Fruit fly (Drosophila melanogaster) whole organism, prepupa: Measurements from ENCODE around the gene Gcn5.

Experiments
- CG10631 ChIP-seq: fragments of 200-800 bp; sonication (Bioruptor generic); optimal IDR thresholded peaks from 2 replicates; lab custom pipeline; 2016; ENCODE audit warnings: missing biosample characterization, missing genetic modification characterization
- CG11762 ChIP-seq: fragments of 200-800 bp; sonication (Bioruptor generic); optimal IDR thresholded peaks from 3 replicates; lab custom pipeline; 2016; ENCODE audit warnings: missing biosample characterization, missing genetic modification characterization; ENCODE audit not compliant: insufficient read depth
- CG15336 ChIP-seq: fragments of 200-800 bp; sonication (Bioruptor generic); IDR thresholded peaks from 2 replicates; pipeline ENCODE4 v1.3.6; 2022; ENCODE audit warnings: missing biosample characterization, missing genetic modification characterization
- CG1621 ChIP-seq: fragments of 200-800 bp; sonication (Bioruptor generic); optimal IDR thresholded peaks from 3 replicates; lab custom pipeline; 2018; ENCODE audit warnings: missing biosample characterization, mild to moderate bottlenecking, missing genetic modification characterization
- CG16779 ChIP-seq: fragments of 200-800 bp; sonication (Bioruptor generic); optimal IDR thresholded peaks from 3 replicates; lab custom pipeline; 2017; ENCODE audit warnings: missing biosample characterization, mild to moderate bottlenecking, missing genetic modification characterization
- CG31627 ChIP-seq: fragments of 200-800 bp; sonication (Bioruptor generic); optimal IDR thresholded peaks from 3 replicates; lab custom pipeline; 2016; ENCODE audit warnings: missing biosample characterization, missing genetic modification characterization
- CG3919 ChIP-seq: fragments of 200-800 bp; sonication (Bioruptor generic); optimal IDR thresholded peaks from 3 replicates; lab custom pipeline; 2016; ENCODE audit warnings: missing biosample characterization, missing genetic modification characterization
- CG4318 ChIP-seq: fragments of 200-800 bp; sonication (Bioruptor generic); optimal IDR thresholded peaks from 3 replicates; lab custom pipeline; 2017; ENCODE audit warnings: missing biosample characterization, mild to moderate bottlenecking, missing genetic modification characterization
- CG6163 ChIP-seq: fragments of 200-800 bp; sonication (Bioruptor generic); IDR thresholded peaks from 3 replicates; pipeline ENCODE4 v1.3.6; 2022; ENCODE audit warnings: missing biosample characterization, missing genetic modification characterization
- CG6276 ChIP-seq: fragments of 200-800 bp; sonication (Bioruptor generic); optimal IDR thresholded peaks from 2 replicates; lab custom pipeline; 2017; ENCODE audit warnings: missing biosample characterization, mild to moderate bottlenecking, missing genetic modification characterization
- CG7368 ChIP-seq: fragments of 200-800 bp; sonication (Bioruptor generic); optimal IDR thresholded peaks from 3 replicates; lab custom pipeline; 2016; ENCODE audit warnings: missing biosample characterization, missing genetic modification characterization
- CG8119 ChIP-seq: fragments of 200-800 bp; sonication (Bioruptor generic); IDR thresholded peaks from 3 replicates; pipeline ENCODE4 v1.3.6; 2022; ENCODE audit warnings: missing biosample characterization, missing genetic modification characterization
- CG8632 ChIP-seq: fragments of 200-800 bp; sonication (Bioruptor generic); optimal IDR thresholded peaks from 3 replicates; lab custom pipeline; 2016; ENCODE audit warnings: missing biosample characterization, missing genetic modification characterization
- Eip78C ChIP-seq: fragments of 200-800 bp; sonication (Bioruptor generic); peaks from one replicate; lab custom pipeline; 2016; ENCODE audit warnings: missing biosample characterization, missing genetic modification characterization
- Hr39 ChIP-seq: fragments of 200-800 bp; sonication (Bioruptor generic); optimal IDR thresholded peaks from 2 replicates; lab custom pipeline; 2016; ENCODE audit warnings: missing biosample characterization, missing genetic modification characterization
- Hr4 ChIP-seq: fragments of 200-800 bp; sonication (Bioruptor generic); optimal IDR thresholded peaks from 3 replicates; lab custom pipeline; 2016; ENCODE audit warnings: missing biosample characterization, missing genetic modification characterization
- Lpt ChIP-seq: fragments of 200-800 bp; sonication (Bioruptor generic); optimal IDR thresholded peaks from 3 replicates; lab custom pipeline; 2016; ENCODE audit warnings: missing biosample characterization, missing genetic modification characterization
- Met ChIP-seq: fragments of 200-800 bp; sonication (Bioruptor generic); optimal IDR thresholded peaks from 3 replicates; lab custom pipeline; 2016; ENCODE audit warnings: missing biosample characterization, missing genetic modification characterization
- OdsH ChIP-seq: fragments of 200-800 bp; sonication (Bioruptor generic); optimal IDR thresholded peaks from 3 replicates; lab custom pipeline; 2016; ENCODE audit warnings: missing biosample characterization, missing genetic modification characterization
- Smox ChIP-seq: fragments of 200-800 bp; sonication (Bioruptor generic); optimal IDR thresholded peaks from 3 replicates; lab custom pipeline; 2016; ENCODE audit warnings: missing biosample characterization, missing genetic modification characterization
- Sox102F ChIP-seq: fragments of 200-800 bp; sonication (Bioruptor generic); optimal IDR thresholded peaks from 2 replicates; lab custom pipeline; 2016; ENCODE audit warnings: missing biosample characterization, mild to moderate bottlenecking, missing genetic modification characterization
- Sox15 ChIP-seq: fragments of 200-800 bp; sonication (Bioruptor generic); optimal IDR thresholded peaks from 3 replicates; lab custom pipeline; 2016; ENCODE audit warnings: missing biosample characterization, missing genetic modification characterization
- achi ChIP-seq: fragments of 200-800 bp; sonication (Bioruptor generic); optimal IDR thresholded peaks from 3 replicates; lab custom pipeline; 2016; ENCODE audit warnings: missing biosample characterization, missing genetic modification characterization
- acj6 ChIP-seq: fragments of 200-800 bp; sonication (Bioruptor generic); optimal IDR thresholded peaks from 3 replicates; lab custom pipeline; 2016; ENCODE audit warnings: missing biosample characterization, missing genetic modification characterization
- cyc ChIP-seq: fragments of 200-800 bp; sonication (Bioruptor generic); optimal IDR thresholded peaks from 3 replicates; lab custom pipeline; 2016; ENCODE audit warnings: missing biosample characterization, missing genetic modification characterization
- dsx ChIP-seq: fragments of 200-800 bp; optimal IDR thresholded peaks from 3 replicates; lab custom pipeline; 2019; ENCODE audit warnings: missing biosample characterization, mild to moderate bottlenecking, missing genetic modification characterization, moderate library complexity; ENCODE audit not compliant: poor library complexity, severe bottlenecking
- eg ChIP-seq: fragments of 200-800 bp; sonication (Bioruptor generic); IDR thresholded peaks from 3 replicates; pipeline ENCODE4 v1.3.6; 2022; ENCODE audit warnings: missing biosample characterization, missing genetic modification characterization
- esn ChIP-seq: fragments of 200-800 bp; sonication (Bioruptor generic); optimal IDR thresholded peaks from 2 replicates; lab custom pipeline; 2016; ENCODE audit warnings: missing biosample characterization, mild to moderate bottlenecking, missing genetic modification characterization, moderate library complexity
- fd59A ChIP-seq: fragments of 200-800 bp; sonication (Bioruptor generic); optimal IDR thresholded peaks from 2 replicates; lab custom pipeline; 2017; ENCODE audit warnings: missing biosample characterization, mild to moderate bottlenecking, missing genetic modification characterization, missing genetic modification reagents
- fd85E ChIP-seq: fragments of 200-800 bp; sonication (Bioruptor generic); optimal IDR thresholded peaks from 3 replicates; lab custom pipeline; 2016; ENCODE audit warnings: missing biosample characterization, missing genetic modification characterization
- fkh ChIP-seq: fragments of 200-800 bp; sonication (Bioruptor generic); optimal IDR thresholded peaks from 3 replicates; lab custom pipeline; 2017; ENCODE audit warnings: missing biosample characterization, mild to moderate bottlenecking, missing genetic modification characterization, moderate library complexity
- lz ChIP-seq: fragments of 200-800 bp; sonication (Bioruptor generic); optimal IDR thresholded peaks from 3 replicates; lab custom pipeline; 2016; ENCODE audit warnings: missing biosample characterization, missing genetic modification characterization
- net ChIP-seq: fragments of 200-800 bp; sonication (Bioruptor generic); optimal IDR thresholded peaks from 3 replicates; lab custom pipeline; 2016; ENCODE audit warnings: missing biosample characterization, missing genetic modification characterization
- ss ChIP-seq, 2 experiments: fragments of 200-800 bp; sonication (Bioruptor generic); optimal IDR thresholded peaks; 2 replicates in 1 of 2; 3 replicates in 1 of 2; lab custom pipeline; 2017 to 2018; ENCODE audit warnings: mild to moderate bottlenecking in 2 of 2, missing biosample characterization in 2 of 2, missing genetic modification characterization in 2 of 2, moderate library complexity in 1 of 2
- svp ChIP-seq: fragments of 200-800 bp; sonication (Bioruptor generic); peaks from one replicate; lab custom pipeline; 2016; ENCODE audit warnings: missing biosample characterization, missing genetic modification characterization
- topi ChIP-seq: fragments of 200-800 bp; sonication (Bioruptor generic); optimal IDR thresholded peaks from 3 replicates; lab custom pipeline; 2016; ENCODE audit warnings: missing biosample characterization, missing genetic modification characterization
- vri ChIP-seq: fragments of 200-800 bp; sonication (Bioruptor generic); optimal IDR thresholded peaks from 3 replicates; lab custom pipeline; 2016; ENCODE audit warnings: missing biosample characterization, mild to moderate bottlenecking, missing genetic modification characterization

Gene Gcn5

DNA sequence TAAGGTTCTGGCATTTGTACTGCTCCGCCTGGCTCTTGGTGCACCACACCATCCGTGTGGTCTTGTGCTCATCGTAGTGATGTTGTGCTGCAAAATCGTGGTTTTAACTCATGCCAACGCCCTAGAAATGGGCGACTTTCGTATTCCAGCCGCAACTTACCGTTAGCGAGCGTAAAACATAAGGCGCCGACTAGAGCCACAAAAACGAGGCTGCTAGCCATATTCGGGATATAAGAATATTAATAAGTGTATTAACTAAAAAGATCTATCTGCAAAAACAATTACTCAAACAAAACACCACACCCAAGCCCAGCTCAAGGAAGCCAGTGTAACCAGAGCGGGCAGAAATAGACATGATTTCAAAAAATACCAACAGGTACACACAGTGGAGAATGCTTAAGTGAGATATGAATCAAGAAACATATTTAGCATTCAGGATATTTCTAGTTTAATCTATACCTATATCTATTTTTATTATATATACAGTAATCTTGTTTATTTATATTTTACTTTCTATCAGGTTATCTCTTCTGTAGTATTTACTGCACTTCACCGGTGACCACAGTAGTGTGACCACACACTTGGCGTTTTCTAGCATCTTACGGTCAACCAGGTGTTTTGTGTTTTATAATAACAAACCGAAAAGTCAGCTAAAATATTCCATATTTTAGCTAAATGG lies 9.7 kb upstream of the Gcn5 start, which contains the start of the genes Tsf2 and CG34242 (continued):
- TF ChIP-seq CG10631 (GFP tag; lab: Kevin White, UChicago) (peak; percentile 79), vri (GFP tag; lab: Kevin White, UChicago) (no peak), CG6163 (GFP tag; lab: Robert Waterston, UW) (peak; percentile 95), CG3919 (GFP tag; lab: Kevin White, UChicago) (peak; percentile 89), CG31627 (GFP tag; lab: Kevin White, UChicago) (no peak), Lpt (GFP tag; lab: Kevin White, UChicago) (peak; percentile 85), Met (peak; percentile 73), eg (GFP tag; lab: Robert Waterston, UW) (peak; percentile 95), cyc (GFP tag; lab: Kevin White, UChicago) (peak; percentile 85), Sox15 (GFP tag; lab: Kevin White, UChicago) (no peak), CG6276 (no peak), CG8119 (GFP tag; lab: Robert Waterston, UW) (no peak), CG8632 (GFP tag; lab: Kevin White, UChicago) (no peak), lz (GFP tag; lab: Kevin White, UChicago) (peak; percentile 47), Eip78C (GFP tag; lab: Kevin White, UChicago) (peak; percentile 89), CG7368 (GFP tag; lab: Kevin White, UChicago) (peak; percentile 37), ss (GFP tag; optimal IDR thresholded peaks at IDR 0.05; lab: Kevin White, UChicago) (peak; percentile 28 to 57), topi (GFP tag; lab: Kevin White, UChicago) (peak; percentile 71), CG16779 (tag; lab: Kevin White, UChicago) (no peak), net (GFP tag; lab: Kevin White, UChicago) (no peak), fkh (GFP tag; lab: Kevin White, UChicago) (peak; percentile 40), fd85E (GFP tag; lab: Kevin White, UChicago) (no peak), CG15336 (GFP tag; lab: Robert Waterston, UW) (peak; percentile 43), achi (GFP tag; lab: Kevin White, UChicago) (no peak), dsx (peak; percentile 88), Hr4 (no peak), CG11762 (GFP tag; lab: Kevin White, UChicago) (peak; percentile 82), CG4318 (GFP tag; lab: Kevin White, UChicago) (no peak), Hr39 (no peak), esn (GFP tag; lab: Kevin White, UChicago) (peak; percentile 20)

DNA sequence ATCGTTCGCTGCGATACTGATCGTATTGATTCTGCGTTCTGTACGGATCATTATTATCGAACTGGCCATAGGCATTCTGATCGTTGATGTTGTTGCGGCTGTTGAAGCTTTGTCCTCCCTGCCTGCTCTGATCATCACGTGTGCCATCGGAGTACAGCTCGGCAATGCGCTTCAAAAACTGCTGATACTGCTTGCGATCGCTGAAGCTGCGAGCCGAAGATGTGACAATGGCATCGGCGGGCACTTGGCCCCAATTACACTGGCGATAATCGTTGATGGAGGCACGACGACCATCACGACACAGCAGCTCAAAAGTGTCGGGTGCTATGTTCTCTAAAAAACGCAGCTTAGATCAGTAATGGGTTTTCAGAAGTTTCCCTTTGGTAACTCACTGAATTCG lies 8.4 kb upstream of the Gcn5 start:
- TF ChIP-seq cyc (GFP tag; lab: Kevin White, UChicago) = no peak
- TF ChIP-seq Smox = no peak
- TF ChIP-seq fd59A (GFP tag; lab: Kevin White, UChicago) = no peak
- TF ChIP-seq eg (GFP tag; lab: Robert Waterston, UW) = no peak
- TF ChIP-seq svp (GFP tag; lab: Kevin White, UChicago) = peak; percentile 92
- TF ChIP-seq CG8119 (GFP tag; lab: Robert Waterston, UW) = no peak
- TF ChIP-seq CG16779 (tag; lab: Kevin White, UChicago) = no peak
- TF ChIP-seq, all 60 proteins: peak for 1

DNA sequence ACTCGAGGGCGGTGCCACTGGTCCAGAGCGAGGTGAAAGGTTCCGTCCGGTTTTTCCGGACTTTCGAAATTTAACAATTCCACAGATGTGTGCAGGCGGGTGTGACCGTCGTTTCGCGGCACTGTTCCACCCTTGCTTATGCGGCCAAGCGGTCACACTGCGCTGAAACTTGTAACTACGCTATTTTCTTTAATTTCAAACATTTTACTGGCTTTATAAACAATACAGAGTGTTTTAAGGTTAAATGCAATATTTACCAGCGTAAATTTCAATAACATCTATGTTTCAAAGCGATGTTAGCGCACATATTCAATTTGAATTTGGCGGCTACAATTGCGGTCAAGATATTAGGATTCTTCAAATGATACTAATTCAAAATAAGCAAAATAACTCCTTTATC lies 6.2 kb upstream of the Gcn5 start, which contains the start of gene nst:
Gene nst (minus strand): TSS at position 128 of the 400 bp plus-strand sequence.
- TF ChIP-seq Met (peak; percentile 18), acj6 (peak; percentile 2), OdsH (GFP tag; lab: Kevin White, UChicago) (peak; percentile 3), Eip78C (GFP tag; lab: Kevin White, UChicago) (peak; percentile 48), CG1621 (tag; lab: Kevin White, UChicago) (peak; percentile 90), esn (GFP tag; lab: Kevin White, UChicago) (peak; percentile 24), CG8632 (GFP tag; lab: Kevin White, UChicago) (no peak), lz (GFP tag; lab: Kevin White, UChicago) (peak; percentile 7), svp (GFP tag; lab: Kevin White, UChicago) (peak; percentile 87), Sox102F (GFP tag; lab: Kevin White, UChicago) (no peak)
